Fruit fly (Drosophila melanogaster) whole organism, wandering third instar larva: ENCODE measurements around the gene IFT57.

ENCODE experiments used
- Abd-B ChIP-seq: fragments of >200 bp; optimal IDR thresholded peaks from 2 replicates; lab custom pipeline; 2017; ENCODE audit warnings: missing biosample characterization, missing genetic modification characterization
- CG32264 ChIP-seq: fragments of 200-800 bp; sonication (Bioruptor generic); optimal IDR thresholded peaks from 2 replicates; lab custom pipeline; 2016; ENCODE audit warnings: missing biosample characterization, missing genetic modification characterization
- CG9705 ChIP-seq: fragments of 200-800 bp; sonication (Bioruptor generic); optimal IDR thresholded peaks from 2 replicates; lab custom pipeline; 2018; ENCODE audit warnings: missing biosample characterization, mild to moderate bottlenecking, missing genetic modification characterization
- CrebA ChIP-seq: fragments of 200-800 bp; sonication (Bioruptor generic); optimal IDR thresholded peaks from 2 replicates; lab custom pipeline; 2016; ENCODE audit warnings: missing biosample characterization, mild to moderate bottlenecking, missing genetic modification characterization, borderline replicate concordance
- Dfd ChIP-seq: fragments of >200 bp; optimal IDR thresholded peaks from 2 replicates; lab custom pipeline; 2017; ENCODE audit warnings: missing biosample characterization, missing genetic modification characterization
- Dif ChIP-seq: fragments of 200-275, 200-300 bp; sonication (Bioruptor generic); optimal IDR thresholded peaks from 2 replicates; lab custom pipeline; 2018; ENCODE audit warnings: missing biosample characterization, missing genetic modification characterization; ENCODE audit not compliant: partially characterized antibody
- GATAd ChIP-seq: sonication (Bioruptor generic); optimal IDR thresholded peaks from 2 replicates; lab custom pipeline; 2016; ENCODE audit warnings: missing biosample characterization, missing genetic modification characterization
- HLH106 ChIP-seq: fragments of 200-800 bp; optimal IDR thresholded peaks from 3 replicates; lab custom pipeline; 2019; ENCODE audit warnings: missing biosample characterization, mild to moderate bottlenecking, missing genetic modification characterization, moderate library complexity
- Hnf4 ChIP-seq: fragments of 200-800 bp; sonication (Bioruptor generic); optimal IDR thresholded peaks from 2 replicates; lab custom pipeline; 2016; ENCODE audit warnings: missing biosample characterization, mild to moderate bottlenecking, missing genetic modification characterization
- Hr78 ChIP-seq: fragments of >200 bp; optimal IDR thresholded peaks from 2 replicates; lab custom pipeline; 2017; ENCODE audit warnings: missing biosample characterization, missing genetic modification characterization
- Hr83 ChIP-seq: fragments of 200-300 bp; sonication (Bioruptor generic); optimal IDR thresholded peaks from 2 replicates; lab custom pipeline; 2016; ENCODE audit warnings: missing biosample characterization, mild to moderate bottlenecking, missing genetic modification characterization, moderate library complexity; ENCODE audit not compliant: poor library complexity, severe bottlenecking
- Jra ChIP-seq: sonication (Bioruptor generic); optimal IDR thresholded peaks from 2 replicates; lab custom pipeline; 2016; ENCODE audit warnings: missing biosample characterization, missing genetic modification characterization
- Mio ChIP-seq: sonication (Bioruptor generic); optimal IDR thresholded peaks from 2 replicates; lab custom pipeline; 2016; ENCODE audit warnings: missing biosample characterization, missing genetic modification characterization
- Myc ChIP-seq: fragments of >200 bp; optimal IDR thresholded peaks from 2 replicates; lab custom pipeline; 2017
- N ChIP-seq: fragments of >200 bp; optimal IDR thresholded peaks from 2 replicates; lab custom pipeline; 2018; ENCODE audit warnings: missing biosample characterization, missing external identifiers, missing genetic modification characterization
- OdsH ChIP-seq: fragments of 200-800 bp; sonication (Bioruptor generic); optimal IDR thresholded peaks from 2 replicates; lab custom pipeline; 2016; ENCODE audit warnings: missing biosample characterization, mild to moderate bottlenecking, missing genetic modification characterization
- Rel ChIP-seq, 2 experiments: fragments of 200-800 bp; sonication (Bioruptor generic) in 1 of 2; optimal IDR thresholded peaks; 2 replicates in 1 of 2; 3 replicates in 1 of 2; lab custom pipeline; 2016 to 2019; ENCODE audit warnings: mild to moderate bottlenecking in 2 of 2, missing biosample characterization in 2 of 2, missing genetic modification characterization in 2 of 2, moderate library complexity in 1 of 2
- Sp1 ChIP-seq: fragments of 200-800 bp; sonication (Bioruptor generic); optimal IDR thresholded peaks from 3 replicates; lab custom pipeline; 2019; ENCODE audit warnings: missing biosample characterization, mild to moderate bottlenecking, missing genetic modification characterization, moderate library complexity
- Vsx2 ChIP-seq: fragments of 200-300, 225-300 bp; sonication (Bioruptor generic); optimal IDR thresholded peaks from 2 replicates; lab custom pipeline; 2018; ENCODE audit warnings: missing biosample characterization, missing genetic modification characterization; ENCODE audit not compliant: partially characterized antibody
- br ChIP-seq: fragments of 200-800 bp; sonication (Bioruptor generic); optimal IDR thresholded peaks from 2 replicates; lab custom pipeline; 2016; ENCODE audit warnings: missing biosample characterization, missing genetic modification characterization
- brk ChIP-seq: fragments of 200-800 bp; sonication (Bioruptor generic); optimal IDR thresholded peaks from 2 replicates; lab custom pipeline; 2016; ENCODE audit warnings: missing biosample characterization, mild to moderate bottlenecking, missing genetic modification characterization
- dl ChIP-seq, 2 experiments: fragments of 175-275, 200-275 bp in 1 of 2; fragments of 200-275 bp in 1 of 2; sonication (Bioruptor generic); optimal IDR thresholded peaks; lab custom pipeline; 2018; ENCODE audit warnings: mild to moderate bottlenecking in 2 of 2, missing biosample characterization in 2 of 2, missing genetic modification characterization in 2 of 2, moderate library complexity in 2 of 2; ENCODE audit not compliant: partially characterized antibody in 2 of 2, insufficient read depth in 1 of 2
- dmrt93B ChIP-seq: fragments of 200-800 bp; sonication (Bioruptor generic); optimal IDR thresholded peaks from 2 replicates; lab custom pipeline; 2018; ENCODE audit warnings: missing biosample characterization, mild to moderate bottlenecking, missing genetic modification characterization
- dsf ChIP-seq: sonication (Bioruptor generic); optimal IDR thresholded peaks from 2 replicates; lab custom pipeline; 2016; ENCODE audit warnings: missing biosample characterization, missing genetic modification characterization, borderline replicate concordance
- ey ChIP-seq: fragments of 200-800 bp; sonication (Bioruptor generic); optimal IDR thresholded peaks from 2 replicates; lab custom pipeline; 2016; ENCODE audit warnings: missing biosample characterization, missing genetic modification characterization
- foxo ChIP-seq, 2 experiments: fragments of 200-800 bp; sonication (Bioruptor generic); optimal IDR thresholded peaks; 2 replicates in 1 of 2; 3 replicates in 1 of 2; lab custom pipeline; 2016 to 2017; ENCODE audit warnings: missing biosample characterization in 2 of 2, missing genetic modification characterization in 2 of 2
- fru ChIP-seq: fragments of 200-800 bp; sonication (Bioruptor generic); optimal IDR thresholded peaks from 3 replicates; lab custom pipeline; 2016; ENCODE audit warnings: missing biosample characterization, mild to moderate bottlenecking, missing genetic modification characterization
- h ChIP-seq: fragments of 200-800 bp; sonication (Bioruptor generic); optimal IDR thresholded peaks from 3 replicates; lab custom pipeline; 2016; ENCODE audit warnings: missing biosample characterization, mild to moderate bottlenecking, missing genetic modification characterization
- jim ChIP-seq: fragments of 175-275, 200-325 bp; sonication (Bioruptor generic); optimal IDR thresholded peaks from 2 replicates; lab custom pipeline; 2016; ENCODE audit warnings: missing biosample characterization, mild to moderate bottlenecking, missing genetic modification characterization
- lola ChIP-seq: fragments of >200 bp; optimal IDR thresholded peaks from 2 replicates; lab custom pipeline; 2017; ENCODE audit warnings: missing biosample characterization, missing genetic modification characterization
- pan ChIP-seq: fragments of >200 bp; optimal IDR thresholded peaks from 2 replicates; lab custom pipeline; 2017
- psq ChIP-seq: fragments of 200-800 bp; sonication (Bioruptor generic); optimal IDR thresholded peaks from 3 replicates; lab custom pipeline; 2017; ENCODE audit warnings: missing biosample characterization, mild to moderate bottlenecking, missing genetic modification characterization, moderate library complexity
- rgr ChIP-seq: fragments of 200-800 bp; sonication (Bioruptor generic); optimal IDR thresholded peaks from 3 replicates; lab custom pipeline; 2016; ENCODE audit warnings: missing biosample characterization, mild to moderate bottlenecking, missing genetic modification characterization
- sage ChIP-seq: fragments of 200-800 bp; sonication (Bioruptor generic); optimal IDR thresholded peaks from 2 replicates; lab custom pipeline; 2016; ENCODE audit warnings: missing biosample characterization, mild to moderate bottlenecking, missing genetic modification characterization
- sv ChIP-seq: fragments of 200-800 bp; sonication (Bioruptor generic); optimal IDR thresholded peaks from 3 replicates; lab custom pipeline; 2016; ENCODE audit warnings: missing biosample characterization, missing genetic modification characterization
- tai ChIP-seq: sonication (Bioruptor generic); optimal IDR thresholded peaks from 2 replicates; lab custom pipeline; 2016; ENCODE audit warnings: missing biosample characterization, missing genetic modification characterization
- usp ChIP-seq: fragments of >200 bp; optimal IDR thresholded peaks from 2 replicates; lab custom pipeline; 2017; ENCODE audit warnings: missing biosample characterization, missing genetic modification characterization
- woc ChIP-seq: sonication (Bioruptor generic); optimal IDR thresholded peaks from 2 replicates; lab custom pipeline; 2016; ENCODE audit warnings: missing biosample characterization, mild to moderate bottlenecking, missing genetic modification characterization

The IFT57 gene

dm6 chr2L:3553902-3554301, 23.3 kb downstream of the IFT57 start:
- TF ChIP-seq foxo (GFP tag; optimal IDR thresholded peaks at IDR 0.05; lab: Kevin White, UChicago) (peak in 1 of 2 experiments; percentile 64), fru (GFP tag; lab: Kevin White, UChicago) (peak; percentile 64), Myc (lab: Kevin White, UChicago) (no peak), Jra (GFP tag; lab: Kevin White, UChicago) (no peak), Abd-B (no peak), pan (lab: Kevin White, UChicago) (no peak), jim (GFP tag; lab: Kevin White, UChicago) (no peak), Mio (GFP tag; lab: Kevin White, UChicago) (no peak), Hr78 (GFP tag; lab: Kevin White, UChicago) (no peak), N (GFP tag; lab: Kevin White, UChicago) (no peak), CG32264 (peak; percentile 32), CrebA (GFP tag; lab: Kevin White, UChicago) (no peak), OdsH (GFP tag; lab: Kevin White, UChicago) (peak; percentile 60), Hr83 (GFP tag; lab: Kevin White, UChicago) (no peak), Vsx2 (GFP tag; lab: Kevin White, UChicago) (no peak), Hnf4 (GFP tag; lab: Kevin White, UChicago) (peak; percentile 59), sv (GFP tag; lab: Kevin White, UChicago) (no peak), Sp1 (GFP tag; lab: Kevin White, UChicago) (peak; percentile 58), CG9705 (GFP tag; lab: Kevin White, UChicago) (peak; percentile 26), psq (GFP tag; lab: Kevin White, UChicago) (peak; percentile 33), Dif (GFP tag; lab: Kevin White, UChicago) (no peak), sage (GFP tag; lab: Kevin White, UChicago) (no peak), GATAd (GFP tag; lab: Kevin White, UChicago) (no peak), usp (GFP tag; lab: Kevin White, UChicago) (no peak), rgr (GFP tag; lab: Kevin White, UChicago) (peak; percentile 61), lola (GFP tag; lab: Kevin White, UChicago) (no peak), dl (GFP tag; optimal IDR thresholded peaks at IDR 0.05; lab: Kevin White, UChicago; ENCODE audit: insufficient read depth in 1 of 2, partially characterized antibody in 2 of 2) (no peak), woc (GFP tag; lab: Kevin White, UChicago) (peak; percentile 30), dsf (GFP tag; lab: Kevin White, UChicago) (no peak), dmrt93B (GFP tag; lab: Kevin White, UChicago) (peak; percentile 62), tai (GFP tag; lab: Kevin White, UChicago) (no peak), ey (GFP tag; lab: Kevin White, UChicago) (peak; percentile 66), Dfd (GFP tag; lab: Kevin White, UChicago) (no peak), Rel (GFP tag; optimal IDR thresholded peaks at IDR 0.05; lab: Kevin White, UChicago) (no peak), Rel (tag; optimal IDR thresholded peaks at IDR 0.05; lab: Kevin White, UChicago) (peak; percentile 31), h (GFP tag; lab: Kevin White, UChicago) (peak; percentile 72), HLH106 (tag; lab: Kevin White, UChicago) (peak; percentile 76), brk (GFP tag; lab: Kevin White, UChicago) (no peak), br (GFP tag; lab: Kevin White, UChicago) (peak; percentile 68)

DNA sequence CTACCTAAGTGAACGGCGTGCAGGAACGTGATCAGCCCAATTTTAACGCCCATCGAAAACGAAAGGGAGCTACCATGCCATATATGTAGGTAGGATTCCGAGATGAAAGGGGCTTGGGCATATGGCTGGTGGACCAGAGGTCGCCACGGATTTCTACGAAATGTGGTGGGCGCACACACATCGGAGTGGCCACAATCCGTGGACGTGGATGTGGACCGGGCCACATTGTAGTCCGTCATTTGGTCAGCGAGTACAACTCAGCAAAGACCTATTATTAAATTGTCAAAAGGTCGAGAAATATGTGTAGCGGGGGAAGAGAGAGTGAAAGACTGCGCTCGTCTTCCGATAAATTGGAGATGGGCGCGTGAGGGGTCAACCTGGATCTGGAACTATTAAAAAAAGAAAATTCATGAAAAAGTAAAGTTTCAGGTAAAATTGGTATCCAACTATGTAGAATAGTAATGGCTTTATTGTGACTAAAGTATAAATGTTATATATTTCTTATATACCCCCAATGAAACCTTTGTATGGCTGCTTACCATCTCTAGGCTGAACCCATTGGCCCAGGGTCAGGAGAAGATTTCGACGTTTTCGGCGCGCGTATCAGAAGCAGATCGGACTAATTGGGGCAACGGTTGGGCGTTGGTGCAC, 24.9 kb downstream of the IFT57 start:
- TF ChIP-seq CrebA (GFP tag; lab: Kevin White, UChicago) = no peak
- peak in 1 of 2 experiments; percentile 42 for TF ChIP-seq foxo (GFP tag; optimal IDR thresholded peaks at IDR 0.05; lab: Kevin White, UChicago)
- TF ChIP-seq fru (GFP tag; lab: Kevin White, UChicago) = peak; percentile 3
- no peak for TF ChIP-seq Hnf4 (GFP tag; lab: Kevin White, UChicago)
- TF ChIP-seq HLH106 (tag; lab: Kevin White, UChicago) = peak; percentile 6
- TF ChIP-seq h (GFP tag; lab: Kevin White, UChicago) = peak; percentile 41
